Fruit fly (Drosophila melanogaster): ENCODE measurements around the gene Gas41.

Gene Gas41

dm6 chr2L:6907761-6908160 is 42.2 kb downstream of the Gas41 start, which contains the start of the genes Polr1F and Rat1 (continued):
- TF ChIP-seq Camta (GFP tag; optimal IDR thresholded peaks at IDR 0.05) = peak; percentile 28
- no peak for TF ChIP-seq pros (GFP tag; optimal IDR thresholded peaks at IDR 0.05)
- no peak for TF ChIP-seq unpg (GFP tag; optimal IDR thresholded peaks at IDR 0.05)
- TF ChIP-seq corto (GFP tag; optimal IDR thresholded peaks at IDR 0.05) = no peak
- TF ChIP-seq wdn (GFP tag; IDR thresholded peaks at IDR 0.05) = no peak
- no peak for TF ChIP-seq CG17328 (GFP tag; IDR thresholded peaks at IDR 0.05)
- TF ChIP-seq CG9817 (tag; optimal IDR thresholded peaks at IDR 0.05) = no peak
- TF ChIP-seq CG15514 (GFP tag; optimal IDR thresholded peaks at IDR 0.05) = peak; percentile 69
- no peak for TF ChIP-seq CG6854 (GFP tag; optimal IDR thresholded peaks at IDR 0.05)
- no peak for TF ChIP-seq CG7786 (GFP tag; optimal IDR thresholded peaks at IDR 0.05)
- TF ChIP-seq CG9727 (GFP tag; optimal IDR thresholded peaks at IDR 0.05) = peak; percentile 19
- TF ChIP-seq dmrt11E (tag; optimal IDR thresholded peaks at IDR 0.05) = peak; percentile 29
- TF ChIP-seq gro (GFP tag; optimal IDR thresholded peaks at IDR 0.05) = peak; percentile 30
- no peak for TF ChIP-seq mirr (GFP tag; optimal IDR thresholded peaks at IDR 0.05)
- peak; percentile 1 for TF ChIP-seq CG34376 (GFP tag; optimal IDR thresholded peaks at IDR 0.05)
- peak; percentile 55 for TF ChIP-seq nerfin-1 (tag; optimal IDR thresholded peaks at IDR 0.05)
- no peak for TF ChIP-seq HLHmδ (GFP tag; optimal IDR thresholded peaks at IDR 0.05)
- TF ChIP-seq CG2202 (tag; optimal IDR thresholded peaks at IDR 0.05) = no peak
- TF ChIP-seq CG11093 (GFP tag; IDR thresholded peaks at IDR 0.05) = no peak
- peak; percentile 83 for TF ChIP-seq CG4617 (GFP tag; optimal IDR thresholded peaks at IDR 0.05; ENCODE audit: borderline replicate concordance)
- peak; percentile 50 for TF ChIP-seq Xbp1 (GFP tag; optimal IDR thresholded peaks at IDR 0.05)
- TF ChIP-seq bcd (GFP tag; optimal IDR thresholded peaks at IDR 0.05) = no peak
- TF ChIP-seq Sox102F (GFP tag; optimal IDR thresholded peaks at IDR 0.05) = no peak
- peak; percentile 43 for TF ChIP-seq CG13775 (GFP tag; optimal IDR thresholded peaks at IDR 0.05)
- TF ChIP-seq phol (tag; optimal IDR thresholded peaks at IDR 0.05) = peak; percentile 62
- no peak for TF ChIP-seq PHDP (tag; optimal IDR thresholded peaks at IDR 0.05)
- peak; percentile 39 for TF ChIP-seq mam (GFP tag; optimal IDR thresholded peaks at IDR 0.05)
- peak; percentile 5 for TF ChIP-seq Bdp1 (GFP tag; optimal IDR thresholded peaks at IDR 0.05)
- TF ChIP-seq pb (GFP tag; optimal IDR thresholded peaks at IDR 0.05) = no peak
- no peak for TF ChIP-seq zen (tag; optimal IDR thresholded peaks at IDR 0.05)
- TF ChIP-seq CG8765 (GFP tag; IDR thresholded peaks at IDR 0.05) = no peak
- no peak for TF ChIP-seq wor (GFP tag; IDR thresholded peaks at IDR 0.05)
- TF ChIP-seq Bteb2 (GFP tag; optimal IDR thresholded peaks at IDR 0.05) = no peak
- TF ChIP-seq CG18262 (tag; optimal IDR thresholded peaks at IDR 0.05) = no peak
- peak; percentile 39 for TF ChIP-seq pho (GFP tag; optimal IDR thresholded peaks at IDR 0.05)
- TF ChIP-seq crp (GFP tag; optimal IDR thresholded peaks at IDR 0.05) = peak in 1 of 2 experiments; percentile 46
- no peak for TF ChIP-seq ham (GFP tag; IDR thresholded peaks at IDR 0.05)
- TF ChIP-seq chm (GFP tag; IDR thresholded peaks at IDR 0.05) = no peak
- TF ChIP-seq CoRest (tag; optimal IDR thresholded peaks at IDR 0.05) = peak; percentile 32
- TF ChIP-seq cad (GFP tag; optimal IDR thresholded peaks at IDR 0.05) = no peak
- TF ChIP-seq CG2120 (GFP tag; optimal IDR thresholded peaks at IDR 0.05) = peak; percentile 69
- peak; percentile 93 for TF ChIP-seq sens (GFP tag)
- no peak for TF ChIP-seq CG11247 (GFP tag; IDR thresholded peaks at IDR 0.05)
- TF ChIP-seq pfk (GFP tag; optimal IDR thresholded peaks at IDR 0.05) = no peak
- no peak for TF ChIP-seq CG1024 (GFP tag; IDR thresholded peaks at IDR 0.05)
- TF ChIP-seq chinmo (GFP tag; IDR thresholded peaks at IDR 0.05; ENCODE audit: partially characterized antibody) = no peak
- no peak for TF ChIP-seq her (GFP tag; optimal IDR thresholded peaks at IDR 0.05)
- 0 out of 2 replicates have a peak, but pooled peaks have one; percentile 8 for TF ChIP-seq lmd (GFP tag; IDR thresholded peaks at IDR 0.05)
- TF ChIP-seq CG7963 (GFP tag; IDR thresholded peaks at IDR 0.05; ENCODE audit: partially characterized antibody) = no peak
- peak; percentile 77 for TF ChIP-seq pzg (GFP tag; optimal IDR thresholded peaks at IDR 0.05)
- TF ChIP-seq dysf (GFP tag; IDR thresholded peaks at IDR 0.05) = no peak

Measured in whole organism, embryonic.